Fruit fly (Drosophila melanogaster): Measurements from ENCODE around the gene Jhbp15.
A peak's percentile ranks its signal among the peaks of the same experiment; 100 is the strongest.

The Jhbp15 gene

DNA sequence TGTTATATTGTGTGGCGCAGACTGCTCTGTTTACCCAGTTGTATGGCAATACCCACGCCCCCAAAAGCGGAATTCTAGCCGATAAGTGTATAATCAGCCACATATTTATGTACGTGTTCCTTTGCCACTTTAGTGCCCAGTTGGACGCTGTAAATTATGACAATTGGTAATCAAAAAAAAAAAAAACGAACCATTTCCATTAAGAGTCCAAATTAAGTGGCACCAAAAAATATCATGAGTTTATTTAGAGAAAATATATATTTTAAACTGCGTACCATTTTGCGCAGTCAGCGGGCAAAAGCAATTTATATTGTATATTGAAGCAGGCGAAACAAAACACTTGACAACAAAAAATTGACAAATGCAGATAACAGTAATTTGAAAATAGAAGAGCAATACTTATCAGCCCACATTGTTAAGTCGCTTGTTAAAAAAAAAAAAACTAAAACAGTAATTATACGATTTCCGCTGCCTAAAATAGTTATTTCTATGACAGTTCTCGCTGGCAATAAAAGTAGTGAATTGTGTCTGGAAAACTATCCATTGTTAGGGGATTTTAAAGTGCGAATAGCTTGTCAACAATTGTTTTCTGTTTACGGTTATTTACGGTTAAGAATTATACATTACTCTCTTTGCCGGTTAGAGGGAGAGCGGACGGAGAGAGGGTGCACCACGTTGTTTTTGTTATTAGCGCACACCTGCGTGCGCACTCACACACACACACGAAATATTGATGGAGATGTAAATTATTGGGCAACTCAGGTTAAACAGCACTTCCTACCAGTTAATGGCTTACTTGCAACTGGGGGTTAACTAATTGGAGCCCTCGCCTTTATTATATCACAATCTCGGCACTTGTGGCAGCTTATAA, 8.9 kb upstream of the Jhbp15 start:
- TF ChIP-seq Trl (optimal IDR thresholded peaks at IDR 0.05) (peak; percentile 72 to 80), Trl (GFP tag; optimal IDR thresholded peaks at IDR 0.05) (no peak), D19A (tag; optimal IDR thresholded peaks at IDR 0.05) (peak; percentile 42), CG42726 (GFP tag; IDR thresholded peaks at IDR 0.05; ENCODE audit: partially characterized antibody) (no peak), Lpt (GFP tag; optimal IDR thresholded peaks at IDR 0.05) (no peak), sens (GFP tag) (peak; percentile 61), C15 (GFP tag; IDR thresholded peaks at IDR 0.05) (no peak), tll (GFP tag; optimal IDR thresholded peaks at IDR 0.05) (no peak), HLH3B (GFP tag; IDR thresholded peaks at IDR 0.05) (no peak), Pdp1 (GFP tag; optimal IDR thresholded peaks at IDR 0.05) (peak in 1 of 2 experiments; percentile 56), emc (GFP tag; optimal IDR thresholded peaks at IDR 0.05) (no peak), jigr1 (GFP tag; IDR thresholded peaks at IDR 0.05) (no peak), BtbVII (GFP tag; optimal IDR thresholded peaks at IDR 0.05) (peak; percentile 23), exex (tag; optimal IDR thresholded peaks at IDR 0.05) (peak; percentile 73), Ets65A (GFP tag) (no peak), eve (GFP tag; optimal IDR thresholded peaks at IDR 0.05) (peak in 1 of 2 experiments; percentile 69), CG2116 (GFP tag; optimal IDR thresholded peaks at IDR 0.05) (peak; percentile 4), CG2199 (GFP tag; IDR thresholded peaks at IDR 0.05) (peak; percentile 88; the same call in 2 of the 3 replicates), CG8359 (GFP tag; optimal IDR thresholded peaks at IDR 0.05; ENCODE audit: borderline replicate concordance) (no peak), sug (tag; optimal IDR thresholded peaks at IDR 0.05) (peak; percentile 6), Max (GFP tag; optimal IDR thresholded peaks at IDR 0.05) (peak; percentile 31), CG4360 (GFP tag; IDR thresholded peaks at IDR 0.05) (peak; percentile 74), Hey (tag; optimal IDR thresholded peaks at IDR 0.05) (peak; percentile 24), CG1233 (GFP tag; optimal IDR thresholded peaks at IDR 0.05) (peak; percentile 1), wor (GFP tag; IDR thresholded peaks at IDR 0.05) (no peak), CG9817 (tag; optimal IDR thresholded peaks at IDR 0.05) (no peak), lbe (GFP tag; optimal IDR thresholded peaks at IDR 0.05) (peak; percentile 41), ftz-f1 (GFP tag; optimal IDR thresholded peaks at IDR 0.05) (no peak), Elba2 (GFP tag; optimal IDR thresholded peaks at IDR 0.05) (peak; percentile 62), dpn (GFP tag; optimal IDR thresholded peaks at IDR 0.05) (no peak), oc (tag; optimal IDR thresholded peaks at IDR 0.05) (no peak), CG17328 (GFP tag; IDR thresholded peaks at IDR 0.05) (no peak), fu2 (GFP tag; optimal IDR thresholded peaks at IDR 0.05) (no peak), CG13123 (GFP tag; optimal IDR thresholded peaks at IDR 0.05) (no peak)

DNA sequence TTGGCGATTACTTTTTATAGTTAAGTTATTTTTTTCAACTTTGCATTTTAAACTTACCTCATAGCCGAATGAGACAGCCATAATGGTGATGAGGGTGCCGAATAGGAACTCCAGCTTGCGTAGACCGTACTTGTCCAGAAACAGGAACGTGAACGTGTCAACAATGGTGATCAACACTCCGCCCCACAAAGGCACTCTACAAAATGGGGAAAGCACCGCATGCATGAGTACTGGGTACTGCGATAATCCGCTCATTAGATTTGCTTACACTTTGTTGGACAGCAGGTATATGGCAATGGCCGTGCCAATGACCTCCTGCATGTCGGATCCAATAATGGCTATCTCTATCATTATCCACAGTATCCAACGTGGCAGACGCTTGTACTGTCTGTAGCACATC, 6.7 kb upstream of the Jhbp15 start:
- no peak for TF ChIP-seq CG18476 (GFP tag; optimal IDR thresholded peaks at IDR 0.05)
- TF ChIP-seq CkIIα-i1 (GFP tag; IDR thresholded peaks at IDR 0.05) = no peak
- no peak for TF ChIP-seq pum (GFP tag; optimal IDR thresholded peaks at IDR 0.05)
- no peak for TF ChIP-seq CG14667 (GFP tag; IDR thresholded peaks at IDR 0.05)
- no peak for TF ChIP-seq oc (tag; optimal IDR thresholded peaks at IDR 0.05)
- no peak for TF ChIP-seq Atf-2 (GFP tag; optimal IDR thresholded peaks at IDR 0.05)
- TF ChIP-seq CG15514 (GFP tag; optimal IDR thresholded peaks at IDR 0.05) = no peak
- TF ChIP-seq danr (GFP tag; IDR thresholded peaks at IDR 0.05) = no peak
- no peak for TF ChIP-seq CG10543 (GFP tag; optimal IDR thresholded peaks at IDR 0.05)
- no peak for TF ChIP-seq gro (GFP tag; optimal IDR thresholded peaks at IDR 0.05)
- no peak for TF ChIP-seq Oli (tag; optimal IDR thresholded peaks at IDR 0.05)
- no peak for TF ChIP-seq phol (tag; optimal IDR thresholded peaks at IDR 0.05)
- no peak for TF ChIP-seq CG30431 (GFP tag; optimal IDR thresholded peaks at IDR 0.05)
- no peak for TF ChIP-seq CG2116 (GFP tag; optimal IDR thresholded peaks at IDR 0.05)

Data from whole organism, embryonic.